Worm (Caenorhabditis elegans): ENCODE data around the gene B0294.3.

B0294.3 gene

ce11 chrX:1891887-1892286 lies at the start of gene B0294.3:
Gene B0294.3 (plus strand): TSS chrX:1892187.
- TF ChIP-seq gmeb-2 (tag; optimal IDR thresholded peaks at IDR 0.05): no peak
- TF ChIP-seq nhr-232 (tag; optimal IDR thresholded peaks at IDR 0.05): no peak

- TF ChIP-seq unc-55 (GFP tag; optimal IDR thresholded peaks at IDR 0.05): peak; percentile 31
- TF ChIP-seq unc-86 (tag; optimal IDR thresholded peaks at IDR 0.05): no peak
- TF ChIP-seq sdc-2 (tag; optimal IDR thresholded peaks at IDR 0.05): peak; percentile 41
These were observed 46.5 kb upstream of the B0294.3 start, which contains the start of gene T26C11.4 for ce11 chrX:1845493-1845892. Gene T26C11.4 (minus strand): TSS chrX:1845546.

- TF ChIP-seq lin-11 (tag; optimal IDR thresholded peaks at IDR 0.05) (no peak), tbx-2 (tag; optimal IDR thresholded peaks at IDR 0.05) (no peak), zip-5 (tag; optimal IDR thresholded peaks at IDR 0.05) (no peak), pag-3 (tag; optimal IDR thresholded peaks at IDR 0.05; ENCODE audit: borderline replicate concordance) (no peak), unc-42 (tag; optimal IDR thresholded peaks at IDR 0.05) (no peak), lim-6 (tag; optimal IDR thresholded peaks at IDR 0.05) (no peak), syd-9 (tag; optimal IDR thresholded peaks at IDR 0.05) (no peak), fax-1 (tag; optimal IDR thresholded peaks at IDR 0.05) (no peak), rnt-1 (tag; optimal IDR thresholded peaks at IDR 0.05) (no peak)
These were observed 44.3 kb upstream of the B0294.3 start for ce11 chrX:1847685-1848084.

- no peak for TF ChIP-seq pqm-1 (tag; optimal IDR thresholded peaks at IDR 0.05)
- TF ChIP-seq fax-1 (tag; optimal IDR thresholded peaks at IDR 0.05): no peak
These were observed 43.4 kb upstream of the B0294.3 start, which contains the start of gene ceh-41 for ce11 chrX:1848575-1848974. Gene ceh-41 (minus strand): TSS chrX:1848675.

ce11 chrX:1850525-1850924 lies 41.5 kb upstream of the B0294.3 start:
- TF ChIP-seq ets-4 (tag; optimal IDR thresholded peaks at IDR 0.05) (no peak), hlh-8 (tag; optimal IDR thresholded peaks at IDR 0.05) (no peak), pqm-1 (tag; optimal IDR thresholded peaks at IDR 0.05) (no peak), hlh-6 (tag; optimal IDR thresholded peaks at IDR 0.05) (no peak), sdc-2 (tag; optimal IDR thresholded peaks at IDR 0.05) (no peak), unc-55 (GFP tag; optimal IDR thresholded peaks at IDR 0.05) (no peak), T23F11.4 (GFP tag; optimal IDR thresholded peaks at IDR 0.05) (no peak), unc-86 (tag; optimal IDR thresholded peaks at IDR 0.05) (no peak)

ce11 chrX:1852636-1853035 lies 39.4 kb upstream of the B0294.3 start, which contains the start of gene ceh-21:
Gene ceh-21 (minus strand): TSS chrX:1852736.
- no peak for TF ChIP-seq nhr-232 (tag; optimal IDR thresholded peaks at IDR 0.05)

ce11 chrX:1853596-1853995 lies 38.4 kb upstream of the B0294.3 start, which contains the start of gene T26C11.9:
Gene T26C11.9 (minus strand): TSS chrX:1853849.
- TF ChIP-seq ahr-1 (tag; optimal IDR thresholded peaks at IDR 0.05): no peak
- TF ChIP-seq unc-42 (tag; optimal IDR thresholded peaks at IDR 0.05): no peak
- TF ChIP-seq che-1 (tag; optimal IDR thresholded peaks at IDR 0.05): no peak
- TF ChIP-seq ceh-22 (tag; optimal IDR thresholded peaks at IDR 0.05): no peak
- TF ChIP-seq tbx-2 (tag; optimal IDR thresholded peaks at IDR 0.05): peak; percentile 40
- TF ChIP-seq elt-4 (tag; optimal IDR thresholded peaks at IDR 0.05): no peak
- TF ChIP-seq syd-9 (tag; optimal IDR thresholded peaks at IDR 0.05): no peak
- TF ChIP-seq eyg-1 (tag; optimal IDR thresholded peaks at IDR 0.05): no peak
- no peak for TF ChIP-seq ceh-9 (tag; optimal IDR thresholded peaks at IDR 0.05)
- TF ChIP-seq ets-4 (tag; optimal IDR thresholded peaks at IDR 0.05): peak; percentile 56
- no peak for TF ChIP-seq mec-3 (tag; optimal IDR thresholded peaks at IDR 0.05; ENCODE audit: borderline replicate concordance)
- no peak for TF ChIP-seq nfya-1 (tag; optimal IDR thresholded peaks at IDR 0.05)
- no peak for TF ChIP-seq madf-2 (tag; optimal IDR thresholded peaks at IDR 0.05)
- no peak for TF ChIP-seq ceh-30 (tag; optimal IDR thresholded peaks at IDR 0.05)
- peak; percentile 72 for TF ChIP-seq ceh-31 (tag; optimal IDR thresholded peaks at IDR 0.05)
- peak; percentile 48 for TF ChIP-seq ceh-2 (tag; optimal IDR thresholded peaks at IDR 0.05)
- TF ChIP-seq hlh-8 (tag; optimal IDR thresholded peaks at IDR 0.05): no peak
- TF ChIP-seq rnt-1 (tag; optimal IDR thresholded peaks at IDR 0.05): peak; percentile 15
- TF ChIP-seq pag-3 (tag; optimal IDR thresholded peaks at IDR 0.05; ENCODE audit: borderline replicate concordance): no peak
- peak; percentile 75 for TF ChIP-seq C08G9.2 (tag; optimal IDR thresholded peaks at IDR 0.05)
- no peak for TF ChIP-seq fkh-10 (GFP tag; optimal IDR thresholded peaks at IDR 0.05)
- TF ChIP-seq unc-86 (tag; optimal IDR thresholded peaks at IDR 0.05): no peak
- no peak for TF ChIP-seq gmeb-2 (tag; optimal IDR thresholded peaks at IDR 0.05)
- TF ChIP-seq ztf-16 (tag; optimal IDR thresholded peaks at IDR 0.05): no peak
- no peak for TF ChIP-seq hlh-13 (GFP tag; optimal IDR thresholded peaks at IDR 0.05)
- no peak for TF ChIP-seq ref-2 (tag; optimal IDR thresholded peaks at IDR 0.05)
- peak; percentile 38 for TF ChIP-seq tbx-7 (tag; optimal IDR thresholded peaks at IDR 0.05)
- peak; percentile 73 for TF ChIP-seq sdc-2 (tag; optimal IDR thresholded peaks at IDR 0.05)
- peak; percentile 59 for TF ChIP-seq ceh-48 (tag; optimal IDR thresholded peaks at IDR 0.05)
- no peak for TF ChIP-seq odd-2 (tag; optimal IDR thresholded peaks at IDR 0.05)
- TF ChIP-seq zip-5 (tag; optimal IDR thresholded peaks at IDR 0.05): peak; percentile 6

Measured in whole organism, late embryonic.